Worm (Caenorhabditis elegans) whole organism, L1 larva: ENCODE measurements around the gene nep-1.

Source experiments
- C34B4.2 ChIP-seq: sonication (generic microtip); optimal IDR thresholded peaks from 2 replicates; lab custom pipeline; 2017; ENCODE audit warnings: mild to moderate bottlenecking, missing genetic modification characterization, missing compliant biosample characterization
- blmp-1 ChIP-seq: fragments of 150-350 bp; optimal IDR thresholded peaks from 2 replicates; lab custom pipeline; 2014; ENCODE audit warnings: missing biosample characterization, missing genetic modification characterization
- hlh-4 ChIP-seq: sonication (generic microtip); optimal IDR thresholded peaks from 2 replicates; lab custom pipeline; 2016; ENCODE audit warnings: mild to moderate bottlenecking, missing genetic modification characterization, missing compliant biosample characterization
- lin-15B ChIP-seq: fragments of 150-350 bp; sonication (generic microtip); optimal IDR thresholded peaks from 3 replicates; lab custom pipeline; 2014; ENCODE audit warnings: missing biosample characterization, missing genetic modification characterization
- lin-39 ChIP-seq: fragments of 150-350 bp; optimal IDR thresholded peaks from 2 replicates; lab custom pipeline; 2014; ENCODE audit warnings: missing biosample characterization, missing genetic modification reagents, missing genetic modification characterization
- nhr-12 ChIP-seq: sonication (generic microtip); optimal IDR thresholded peaks from 2 replicates; lab custom pipeline; 2017; ENCODE audit warnings: missing biosample characterization, missing genetic modification characterization
- snpc-4 ChIP-seq: fragments of 150-350 bp; optimal IDR thresholded peaks from 2 replicates; lab custom pipeline; 2014; ENCODE audit warnings: missing biosample characterization, missing genetic modification characterization

ce11 chrII:11658854-11659253, 1.9 kb upstream of the nep-1 start:
- TF ChIP-seq snpc-4 (tag; lab: Kevin White, UChicago) (no peak), lin-15B (tag; lab: Kevin White, UChicago) (no peak), lin-39 (tag; lab: Kevin White, UChicago) (no peak), hlh-4 (tag; lab: Kevin White, UChicago) (no peak), nhr-12 (tag; lab: Kevin White, UChicago) (no peak), C34B4.2 (tag; lab: Kevin White, UChicago) (no peak), blmp-1 (tag; lab: Kevin White, UChicago) (no peak)
